Fruit fly (Drosophila melanogaster) whole organism, embryonic: ENCODE measurements around the gene CG32811.

Experiments
- Atf-2 ChIP-seq: fragments of 200-800 bp; sonication (Bioruptor generic); optimal IDR thresholded peaks from 2 replicates; lab custom pipeline; 2016; ENCODE audit warnings: missing biosample characterization, missing genetic modification characterization
- Bgb ChIP-seq: fragments of 200-800 bp; sonication (Bioruptor generic); IDR thresholded peaks from 2 replicates; pipeline ENCODE4 v1.3.6; 2022; ENCODE audit warnings: missing biosample characterization, missing genetic modification characterization; ENCODE audit not compliant: partially characterized antibody
- CG10209 ChIP-seq: fragments of 200-800 bp; sonication (Bioruptor generic); optimal IDR thresholded peaks from 3 replicates; lab custom pipeline; 2017; ENCODE audit warnings: missing biosample characterization, mild to moderate bottlenecking, missing genetic modification characterization, missing genetic modification reagents
- CG11560 ChIP-seq: fragments of 200-800 bp; sonication (Bioruptor generic); IDR thresholded peaks from 3 replicates; pipeline ENCODE4 v1.3.6; 2022; ENCODE audit warnings: missing biosample characterization, missing genetic modification characterization
- CG13624 ChIP-seq: fragments of 200-800 bp; sonication (Bioruptor generic); optimal IDR thresholded peaks from 2 replicates; lab custom pipeline; 2016; ENCODE audit warnings: missing biosample characterization, missing genetic modification characterization
- CG17568 ChIP-seq: fragments of 200-800 bp; sonication (Bioruptor generic); optimal IDR thresholded peaks from 2 replicates; lab custom pipeline; 2018; ENCODE audit warnings: missing biosample characterization, mild to moderate bottlenecking, missing genetic modification characterization, moderate library complexity
- CG17912 ChIP-seq: fragments of 200-800 bp; sonication (Bioruptor generic); optimal IDR thresholded peaks from 2 replicates; lab custom pipeline; 2018; ENCODE audit warnings: missing biosample characterization, mild to moderate bottlenecking, missing genetic modification characterization
- CG1792 ChIP-seq: fragments of 200-800 bp; sonication (Bioruptor generic); optimal IDR thresholded peaks from 2 replicates; lab custom pipeline; 2016; ENCODE audit warnings: missing biosample characterization, missing genetic modification characterization
- CG18599 ChIP-seq: fragments of 200-800 bp; sonication (Bioruptor generic); optimal IDR thresholded peaks from 3 replicates; lab custom pipeline; 2017; ENCODE audit warnings: missing biosample characterization, missing genetic modification characterization, mild to moderate bottlenecking, moderate library complexity, missing genetic modification reagents
- CG30431 ChIP-seq: fragments of 200-800 bp; sonication (Bioruptor generic); optimal IDR thresholded peaks from 2 replicates; lab custom pipeline; 2017; ENCODE audit warnings: missing biosample characterization, missing genetic modification characterization
- CG3726 ChIP-seq: fragments of 200-800 bp; sonication (Bioruptor generic); IDR thresholded peaks from 3 replicates; pipeline ENCODE4, ENCODE4 v1.3.6; 2022; ENCODE audit warnings: missing biosample characterization, missing genetic modification characterization
- CG4617 ChIP-seq: fragments of 200-800 bp; sonication (Bioruptor generic); optimal IDR thresholded peaks from 3 replicates; lab custom pipeline; 2016; ENCODE audit warnings: missing biosample characterization, missing genetic modification characterization, borderline replicate concordance
- CG6683 ChIP-seq: fragments of 200-800 bp; sonication (Bioruptor generic); optimal IDR thresholded peaks from 2 replicates; lab custom pipeline; 2017; ENCODE audit warnings: missing biosample characterization, mild to moderate bottlenecking, missing genetic modification characterization, missing genetic modification reagents
- CG7372 ChIP-seq: fragments of 200-800 bp; sonication (Bioruptor generic); IDR thresholded peaks from 2 replicates; pipeline ENCODE4 v1.3.6; 2022; ENCODE audit warnings: missing biosample characterization, missing genetic modification characterization
- CG8089 ChIP-seq: fragments of 200-800 bp; sonication (Bioruptor generic); optimal IDR thresholded peaks from 3 replicates; lab custom pipeline; 2016; ENCODE audit warnings: missing biosample characterization, missing genetic modification characterization
- CG8388 ChIP-seq: fragments of 200-800 bp; sonication (Bioruptor generic); optimal IDR thresholded peaks from 2 replicates; lab custom pipeline; 2019; ENCODE audit warnings: missing biosample characterization, mild to moderate bottlenecking, missing genetic modification characterization, moderate library complexity
- CkIIα-i1 ChIP-seq: fragments of 200-800 bp; sonication (Bioruptor generic); IDR thresholded peaks from 2 replicates; pipeline ENCODE4 v1.3.6; 2022; ENCODE audit warnings: missing biosample characterization, missing genetic modification characterization
- D19B ChIP-seq: fragments of 200-800 bp; sonication (Bioruptor generic); optimal IDR thresholded peaks from 2 replicates; lab custom pipeline; 2017; ENCODE audit warnings: missing biosample characterization, mild to moderate bottlenecking, missing genetic modification characterization
- Doc2 ChIP-seq: fragments of 200-800 bp; sonication (Bioruptor generic); IDR thresholded peaks from 2 replicates; pipeline ENCODE4 v1.3.6; 2022; ENCODE audit warnings: missing biosample characterization, missing genetic modification characterization
- E2f1 ChIP-seq: fragments of 200-800 bp; sonication (Bioruptor generic); IDR thresholded peaks from 2 replicates; pipeline ENCODE4 v1.3.6; 2022; ENCODE audit warnings: missing biosample characterization, missing genetic modification characterization
- Fer3 ChIP-seq: fragments of 200-800 bp; sonication (Bioruptor generic); optimal IDR thresholded peaks from 2 replicates; lab custom pipeline; 2018; ENCODE audit warnings: missing biosample characterization, mild to moderate bottlenecking, missing genetic modification characterization, moderate library complexity
- HmgD ChIP-seq: fragments of 200-800 bp; sonication (Bioruptor generic); optimal IDR thresholded peaks from 3 replicates; lab custom pipeline; 2016; ENCODE audit warnings: missing biosample characterization, missing genetic modification characterization
- Hsf ChIP-seq: fragments of 200-800 bp; sonication (Bioruptor generic); optimal IDR thresholded peaks from 3 replicates; lab custom pipeline; 2016; ENCODE audit warnings: missing biosample characterization, missing genetic modification characterization
- Nf-YC ChIP-seq: fragments of 200-800 bp; optimal IDR thresholded peaks from 3 replicates; lab custom pipeline; 2019; ENCODE audit warnings: missing biosample characterization, mild to moderate bottlenecking, missing genetic modification characterization, moderate library complexity
- Pdp1 ChIP-seq, 2 experiments: fragments of 200-800 bp; sonication (Bioruptor generic); optimal IDR thresholded peaks; 3 replicates each; lab custom pipeline; 2016; ENCODE audit warnings: missing biosample characterization in 2 of 2, missing genetic modification characterization in 2 of 2, mild to moderate bottlenecking in 1 of 2, moderate library complexity in 1 of 2
- ac ChIP-seq: fragments of 200-800 bp; sonication (Bioruptor generic); optimal IDR thresholded peaks from 3 replicates; lab custom pipeline; 2017; ENCODE audit warnings: missing biosample characterization, mild to moderate bottlenecking, missing genetic modification characterization
- btn ChIP-seq: fragments of 200-800 bp; sonication (Bioruptor generic); optimal IDR thresholded peaks from 2 replicates; lab custom pipeline; 2016; ENCODE audit warnings: missing biosample characterization, missing genetic modification characterization
- cato ChIP-seq: fragments of 200-800 bp; sonication (Bioruptor generic); optimal IDR thresholded peaks from 2 replicates; lab custom pipeline; 2016; ENCODE audit warnings: missing biosample characterization, missing genetic modification characterization, borderline replicate concordance
- chif ChIP-seq, 2 experiments: fragments of 200-800 bp; sonication (Bioruptor generic); optimal IDR thresholded peaks; 3 replicates each; lab custom pipeline; 2016; ENCODE audit warnings: missing biosample characterization in 2 of 2, missing genetic modification characterization in 2 of 2
- chinmo ChIP-seq: fragments of 200-800 bp; sonication (Bioruptor generic); IDR thresholded peaks from 4 replicates; pipeline ENCODE4 v1.3.6; 2022; ENCODE audit warnings: missing biosample characterization, missing genetic modification characterization; ENCODE audit not compliant: partially characterized antibody
- fd102C ChIP-seq: fragments of 200-800 bp; sonication (Bioruptor generic); optimal IDR thresholded peaks from 2 replicates; lab custom pipeline; 2018; ENCODE audit warnings: missing biosample characterization, mild to moderate bottlenecking, missing genetic modification characterization, moderate library complexity
- grau ChIP-seq: fragments of 200-800 bp; optimal IDR thresholded peaks from 3 replicates; lab custom pipeline; 2019; ENCODE audit warnings: missing biosample characterization, mild to moderate bottlenecking, missing genetic modification characterization, moderate library complexity
- gsb ChIP-seq: fragments of 200-800 bp; sonication (Bioruptor generic); IDR thresholded peaks from 2 replicates; pipeline ENCODE4 v1.3.6; 2022; ENCODE audit warnings: missing biosample characterization, missing genetic modification characterization
- hb ChIP-seq: fragments of 200-800 bp; sonication (Bioruptor generic); IDR thresholded peaks from 3 replicates; pipeline ENCODE4 v1.3.6; 2022; ENCODE audit warnings: missing biosample characterization, missing genetic modification characterization; ENCODE audit not compliant: partially characterized antibody
- hth ChIP-seq: fragments of >200 bp; optimal IDR thresholded peaks from 2 replicates; lab custom pipeline; 2017; ENCODE audit warnings: inconsistent platforms
- jumu ChIP-seq: fragments of 200-800 bp; sonication (Bioruptor generic); optimal IDR thresholded peaks from 3 replicates; lab custom pipeline; 2016; ENCODE audit warnings: missing biosample characterization, missing genetic modification characterization
- knrl ChIP-seq: fragments of 200-800 bp; sonication (Bioruptor generic); IDR thresholded peaks from 3 replicates; pipeline ENCODE4 v1.3.6; 2022; ENCODE audit warnings: missing biosample characterization, missing genetic modification characterization; ENCODE audit not compliant: partially characterized antibody
- pan ChIP-seq, 4 experiments: fragments of >200 bp in 3 of 4; fragments of 200-800 bp in 1 of 4; sonication (Bioruptor generic) in 1 of 4; optimal IDR thresholded peaks in 3 of 4; IDR thresholded peaks in 1 of 4; 2 replicates each; pipeline versions ENCODE4 v1.3.6 to Lab custom; 2017 to 2022; ENCODE audit warnings: missing biosample characterization in 2 of 4, missing genetic modification characterization in 2 of 4, mixed read lengths in 1 of 4
- pita ChIP-seq: fragments of 200-800 bp; sonication (Bioruptor generic); optimal IDR thresholded peaks from 2 replicates; lab custom pipeline; 2017; ENCODE audit warnings: missing biosample characterization, mild to moderate bottlenecking, missing genetic modification characterization
- pros ChIP-seq: fragments of 200-800 bp; sonication (Bioruptor generic); optimal IDR thresholded peaks from 3 replicates; lab custom pipeline; 2019; ENCODE audit warnings: missing biosample characterization, mild to moderate bottlenecking, missing genetic modification characterization, moderate library complexity
- slp2 ChIP-seq: fragments of 200-800 bp; sonication (Bioruptor generic); optimal IDR thresholded peaks from 2 replicates; lab custom pipeline; 2016; ENCODE audit warnings: missing biosample characterization, missing genetic modification characterization
- sna ChIP-seq: fragments of 200-800 bp; sonication (Bioruptor generic); IDR thresholded peaks from 2 replicates; pipeline ENCODE4 v1.3.6; 2022; ENCODE audit warnings: missing biosample characterization, missing genetic modification characterization; ENCODE audit not compliant: partially characterized antibody
- stc ChIP-seq: fragments of 200-800 bp; sonication (Bioruptor generic); IDR thresholded peaks from 2 replicates; pipeline ENCODE4 v1.3.6; 2022; ENCODE audit warnings: missing biosample characterization, missing genetic modification characterization
- tll ChIP-seq, 2 experiments: fragments of 200-800 bp in 1 of 2; fragments of >200 bp in 1 of 2; sonication (Bioruptor generic) in 1 of 2; optimal IDR thresholded peaks; 2 replicates each; lab custom pipeline; 2017 to 2019; ENCODE audit warnings: missing biosample characterization in 2 of 2, missing genetic modification characterization in 2 of 2, mild to moderate bottlenecking in 1 of 2, moderate library complexity in 1 of 2
- trem ChIP-seq: fragments of 200-800 bp; optimal IDR thresholded peaks from 3 replicates; lab custom pipeline; 2019; ENCODE audit warnings: missing biosample characterization, mild to moderate bottlenecking, missing genetic modification characterization, moderate library complexity
- trh ChIP-seq: fragments of 200-800 bp; sonication (Bioruptor generic); optimal IDR thresholded peaks from 2 replicates; lab custom pipeline; 2016; ENCODE audit warnings: missing biosample characterization, missing genetic modification characterization
- tup ChIP-seq: fragments of 200-800 bp; sonication (Bioruptor generic); optimal IDR thresholded peaks from 2 replicates; lab custom pipeline; 2016; ENCODE audit warnings: missing biosample characterization, mild to moderate bottlenecking, missing genetic modification characterization, moderate library complexity
- yki ChIP-seq: fragments of >200 bp; optimal IDR thresholded peaks from 3 replicates; lab custom pipeline; 2018

CG32811 gene

dm6 chrX:1276757-1277527 is 21.2 kb downstream of the CG32811 start (continued):
- TF ChIP-seq Nf-YC (tag; lab: Kevin White, UChicago) (no peak), hb (GFP tag; lab: Robert Waterston, UW) (no peak), Doc2 (GFP tag; lab: Robert Waterston, UW) (peak; percentile 65), tll (GFP tag; optimal IDR thresholded peaks at IDR 0.05; lab: Kevin White, UChicago) (no peak), pan (optimal IDR thresholded peaks at IDR 0.05; lab: Kevin White, UChicago) (no peak), pan (GFP tag; optimal IDR thresholded peaks at IDR 0.05 in 1 of 2, IDR thresholded peaks at IDR 0.05 in 1 of 2) (peak in 1 of 2 experiments; percentile 96), D19B (peak; percentile 87), CG18599 (GFP tag; lab: Kevin White, UChicago) (peak; percentile 97), stc (peak; percentile 92), Pdp1 (GFP tag; optimal IDR thresholded peaks at IDR 0.05; lab: Kevin White, UChicago) (peak; percentile 69 to 86), yki (lab: Kevin White, UChicago) (no peak), Fer3 (peak; percentile 89), hth (lab: Kevin White, UChicago) (no peak), sna (no peak), CG6683 (GFP tag; lab: Kevin White, UChicago) (peak; percentile 85), CG3726 (GFP tag; lab: Robert Waterston, UW) (peak; percentile 89), fd102C (GFP tag; lab: Kevin White, UChicago) (no peak), pros (GFP tag; lab: Kevin White, UChicago) (no peak), trh (GFP tag; lab: Kevin White, UChicago) (peak; percentile 76), CG4617 (GFP tag; lab: Kevin White, UChicago) (peak; percentile 77), btn (GFP tag; lab: Kevin White, UChicago) (peak; percentile 80), chinmo (peak; percentile 78; the same call in 2 of the 4 replicates), CkIIα-i1 (peak; percentile 76), CG17912 (no peak), tup (peak; percentile 82), CG1792 (GFP tag; lab: Kevin White, UChicago) (peak; percentile 90), HmgD (GFP tag; lab: Kevin White, UChicago) (peak; percentile 57), CG17568 (peak; percentile 78), CG10209 (GFP tag; lab: Kevin White, UChicago) (peak; percentile 88), Bgb (GFP tag; lab: Robert Waterston, UW) (no peak), jumu (peak; percentile 92), CG7372 (GFP tag; lab: Robert Waterston, UW) (peak; percentile 89), slp2 (GFP tag; lab: Kevin White, UChicago) (peak; percentile 88), CG8388 (peak; percentile 75), ac (GFP tag; lab: Kevin White, UChicago) (no peak), knrl (GFP tag; lab: Robert Waterston, UW) (no peak), gsb (GFP tag; lab: Robert Waterston, UW) (peak; percentile 91), E2f1 (GFP tag; lab: Robert Waterston, UW) (peak; percentile 92), CG11560 (peak; percentile 81), cato (GFP tag; lab: Kevin White, UChicago) (peak; percentile 77), grau (tag; lab: Kevin White, UChicago) (peak; percentile 89), CG13624 (GFP tag; lab: Kevin White, UChicago) (peak; percentile 94), chif (GFP tag; optimal IDR thresholded peaks at IDR 0.05; lab: Kevin White, UChicago) (peak; percentile 87), CG8089 (GFP tag; lab: Kevin White, UChicago) (peak; percentile 82), Atf-2 (GFP tag; lab: Kevin White, UChicago) (peak; percentile 71), Hsf (GFP tag; lab: Kevin White, UChicago) (peak; percentile 90), pita (no peak), trem (peak; percentile 55), CG30431 (GFP tag; lab: Kevin White, UChicago) (peak; percentile 83)
